Worm (Caenorhabditis elegans) whole organism, L4 larva: ENCODE measurements around the gene T11F9.7.

Source experiments
- ZK337.2 ChIP-seq: fragments of 200-800 bp; sonication (Bioruptor generic); IDR thresholded peaks from 2 replicates; pipeline ENCODE4 v1.3.6; 2022; ENCODE audit warnings: missing genetic modification reagents, missing genetic modification characterization, missing compliant biosample characterization
- ama-1 ChIP-seq: fragments of 150-350 bp; optimal IDR thresholded peaks from 2 replicates; lab custom pipeline; 2014; ENCODE audit warnings: inconsistent platforms, mixed read lengths
- fos-1 ChIP-seq: fragments of 150-350 bp; optimal IDR thresholded peaks from 2 replicates; lab custom pipeline; 2014; ENCODE audit warnings: missing biosample characterization, missing genetic modification characterization
- lin-15B ChIP-seq: fragments of 150-350 bp; sonication (generic microtip); optimal IDR thresholded peaks from 3 replicates; lab custom pipeline; 2014; ENCODE audit warnings: missing biosample characterization, missing genetic modification characterization
- lsy-2 ChIP-seq, 2 experiments: fragments of 150-350 bp in 1 of 2; sonication (generic microtip) in 1 of 2; optimal IDR thresholded peaks; 2 replicates each; lab custom pipeline; 2014 to 2017; ENCODE audit warnings: missing biosample characterization in 2 of 2, missing genetic modification characterization in 2 of 2
- mdl-1 ChIP-seq, 2 experiments: fragments of 150-350 bp in 1 of 2; sonication (generic microtip) in 1 of 2; optimal IDR thresholded peaks; 2 replicates each; lab custom pipeline; 2014 to 2017; ENCODE audit warnings: missing biosample characterization in 2 of 2, missing genetic modification characterization in 2 of 2
- nhr-237 ChIP-seq: sonication (generic microtip); optimal IDR thresholded peaks from 2 replicates; lab custom pipeline; 2017; ENCODE audit warnings: missing biosample characterization, missing genetic modification characterization
- nhr-28 ChIP-seq: fragments of 150-350 bp; optimal IDR thresholded peaks from 2 replicates; lab custom pipeline; 2014; ENCODE audit warnings: missing biosample characterization, missing genetic modification characterization
- nhr-77 ChIP-seq: fragments of 150-350 bp; optimal IDR thresholded peaks from 2 replicates; lab custom pipeline; 2014; ENCODE audit warnings: missing biosample characterization, missing genetic modification characterization
- pha-4 ChIP-seq, 2 experiments: fragments of 150-350 bp in 1 of 2; fragments of 200-800 bp in 1 of 2; sonication (Bioruptor generic) in 1 of 2; IDR thresholded peaks in 1 of 2; optimal IDR thresholded peaks in 1 of 2; 2 replicates each; pipeline versions ENCODE4 v1.3.6 to Lab custom; 2014 to 2022; ENCODE audit warnings: missing genetic modification characterization in 2 of 2, missing genetic modification reagents in 2 of 2, missing biosample characterization in 1 of 2, missing compliant biosample characterization in 1 of 2
- skn-1 ChIP-seq: fragments of 150-350 bp; optimal IDR thresholded peaks from 2 replicates; lab custom pipeline; 2014; ENCODE audit warnings: missing biosample characterization, missing genetic modification characterization
- unc-62 ChIP-seq, 3 experiments: fragments of 150-350 bp in 1 of 3; sonication (generic microtip); optimal IDR thresholded peaks in 2 of 3; peaks in 1 of 3; 1 replicate in 1 of 3; 2 replicates in 2 of 3; lab custom pipeline; 2014 to 2017; ENCODE audit warnings: missing biosample characterization in 3 of 3, missing genetic modification characterization in 3 of 3, missing genetic modification reagents in 3 of 3, missing genotype in 1 of 3

DNA sequence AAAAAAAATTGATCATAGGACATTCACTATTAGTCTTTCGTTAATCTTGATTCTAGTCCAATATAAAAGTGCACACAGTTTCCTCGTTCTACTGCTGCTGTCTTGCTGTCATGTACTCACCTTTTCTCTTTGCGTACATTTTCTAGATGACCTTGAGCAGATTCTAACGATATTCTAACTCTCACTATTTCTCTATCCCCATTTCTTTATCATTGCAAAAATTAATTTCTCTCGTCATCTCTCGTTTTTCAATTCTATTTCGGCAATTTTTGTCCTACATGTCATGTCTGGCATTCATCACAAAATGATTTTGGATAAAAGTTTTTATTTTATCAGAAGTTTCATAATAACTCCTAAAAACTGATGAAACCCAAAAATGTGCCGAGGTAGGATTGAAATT is 33.0 kb downstream of the T11F9.7 start, which contains the start of gene ttll-5:
- no peak for TF ChIP-seq ama-1 (lab: Kevin White, UChicago)
- no peak for TF ChIP-seq lin-15B
- no peak for TF ChIP-seq fos-1 (tag; lab: Kevin White, UChicago)
- no peak for TF ChIP-seq skn-1 (tag; lab: Kevin White, UChicago)
- peak; percentile 36 for TF ChIP-seq nhr-28 (tag; lab: Kevin White, UChicago)
- no peak for TF ChIP-seq nhr-77
- TF ChIP-seq mdl-1 (tag; optimal IDR thresholded peaks at IDR 0.05; lab: Kevin White, UChicago), result no peak
- TF ChIP-seq nhr-237 (tag; lab: Kevin White, UChicago), result no peak
- TF ChIP-seq pha-4 (GFP tag; IDR thresholded peaks at IDR 0.05; lab: Robert Waterston, UW), result no peak
- TF ChIP-seq pha-4 (tag; optimal IDR thresholded peaks at IDR 0.05; lab: Kevin White, UChicago), result no peak
- TF ChIP-seq unc-62 (GFP tag; optimal IDR thresholded peaks at IDR 0.05 in 1 of 2; lab: Kevin White, UChicago), result no peak
- no peak for TF ChIP-seq unc-62 (tag; optimal IDR thresholded peaks at IDR 0.05; lab: Kevin White, UChicago)
- TF ChIP-seq ZK337.2 (GFP tag; lab: Robert Waterston, UW), result no peak
- no peak for TF ChIP-seq lsy-2 (tag; optimal IDR thresholded peaks at IDR 0.05; lab: Kevin White, UChicago)
